Worm (Caenorhabditis elegans) whole organism, L4 larva: ENCODE results near the gene nhx-1.
A peak's percentile ranks its signal among the peaks of the same experiment; 100 is the strongest.

Experiments
- F10B5.3 ChIP-seq: sonication (generic microtip); optimal IDR thresholded peaks from 2 replicates; lab custom pipeline; 2016; ENCODE audit warnings: mild to moderate bottlenecking, missing genetic modification characterization, missing compliant biosample characterization
- R02D3.7 ChIP-seq: fragments of 150-350 bp; sonication (generic microtip); optimal IDR thresholded peaks from 3 replicates; lab custom pipeline; 2014; ENCODE audit warnings: missing biosample characterization, missing genetic modification characterization
- Y105C5A.15 ChIP-seq: fragments of 200-800 bp; sonication (Bioruptor generic); IDR thresholded peaks from 2 replicates; pipeline ENCODE4 v1.3.6; 2022; ENCODE audit warnings: missing genetic modification characterization, missing compliant biosample characterization
- Y5F2A.4 ChIP-seq: fragments of 200-800 bp; sonication (Bioruptor generic); optimal IDR thresholded peaks from 2 replicates; lab custom pipeline; 2018; ENCODE audit warnings: mild to moderate bottlenecking, missing genetic modification characterization, missing compliant biosample characterization
- ZK337.2 ChIP-seq: fragments of 200-800 bp; sonication (Bioruptor generic); IDR thresholded peaks from 2 replicates; pipeline ENCODE4 v1.3.6; 2022; ENCODE audit warnings: missing genetic modification reagents, missing genetic modification characterization, missing compliant biosample characterization
- aha-1 ChIP-seq: fragments of 150-350 bp; peaks from one replicate; lab custom pipeline; 2014; ENCODE audit warnings: missing biosample characterization, missing genetic modification characterization
- ceh-28 ChIP-seq: fragments of 150-350 bp; optimal IDR thresholded peaks from 2 replicates; lab custom pipeline; 2014; ENCODE audit warnings: missing biosample characterization, missing genetic modification reagents, missing genetic modification characterization
- ceh-32 ChIP-seq: sonication (generic microtip); optimal IDR thresholded peaks from 2 replicates; lab custom pipeline; 2016; ENCODE audit warnings: mild to moderate bottlenecking, missing genetic modification characterization, missing compliant biosample characterization; ENCODE audit not compliant: poor library complexity
- cey-2 ChIP-seq: sonication (generic microtip); optimal IDR thresholded peaks from 3 replicates; lab custom pipeline; 2017; ENCODE audit warnings: missing genetic modification characterization, mild to moderate bottlenecking, missing compliant biosample characterization, antibody characterized with exemption, borderline replicate concordance; ENCODE audit not compliant: insufficient read depth
- ctbp-1 ChIP-seq: fragments of 200-800 bp; sonication (Bioruptor generic); IDR thresholded peaks from 2 replicates; pipeline ENCODE4 v1.3.6; 2022; ENCODE audit warnings: missing genetic modification reagents, missing genetic modification characterization, missing compliant biosample characterization
- daf-16 ChIP-seq, 3 experiments: sonication (generic microtip); optimal IDR thresholded peaks; 2 replicates each; lab custom pipeline; 2016 to 2017; ENCODE audit warnings: missing genetic modification characterization in 3 of 3, missing genetic modification reagents in 3 of 3, mild to moderate bottlenecking in 2 of 3, missing compliant biosample characterization in 2 of 3, missing biosample characterization in 1 of 3, moderate library complexity in 1 of 3
- dmd-6 ChIP-seq: fragments of 200-800 bp; sonication (Bioruptor generic); IDR thresholded peaks from 2 replicates; pipeline ENCODE4 v1.3.6; 2022; ENCODE audit warnings: missing genetic modification reagents, missing genetic modification characterization, missing compliant biosample characterization
- dve-1 ChIP-seq: sonication (generic microtip); optimal IDR thresholded peaks from 2 replicates; lab custom pipeline; 2017; ENCODE audit warnings: antibody characterized with exemption, mild to moderate bottlenecking, missing genetic modification characterization, missing compliant biosample characterization; ENCODE audit not compliant: insufficient read depth
- egl-43 ChIP-seq: fragments of 200-800 bp; sonication (Bioruptor generic); IDR thresholded peaks from 2 replicates; pipeline ENCODE4 v1.3.6; 2022; ENCODE audit warnings: missing genetic modification reagents, missing genetic modification characterization, missing compliant biosample characterization
- fkh-10 ChIP-seq: fragments of 150-350 bp; optimal IDR thresholded peaks from 2 replicates; lab custom pipeline; 2014; ENCODE audit warnings: missing biosample characterization, missing genetic modification reagents, missing genetic modification characterization
- fos-1 ChIP-seq: fragments of 150-350 bp; optimal IDR thresholded peaks from 2 replicates; lab custom pipeline; 2014; ENCODE audit warnings: missing biosample characterization, missing genetic modification characterization
- hlh-11 ChIP-seq: fragments of 200-800 bp; sonication (Bioruptor generic); optimal IDR thresholded peaks from 2 replicates; lab custom pipeline; 2018; ENCODE audit warnings: mild to moderate bottlenecking, missing genetic modification characterization, missing compliant biosample characterization
- jun-1 ChIP-seq: fragments of 150-350 bp; optimal IDR thresholded peaks from 2 replicates; lab custom pipeline; 2014; ENCODE audit warnings: missing biosample characterization, missing genetic modification reagents, missing genetic modification characterization
- lin-13 ChIP-seq: fragments of 150-350 bp; optimal IDR thresholded peaks from 2 replicates; lab custom pipeline; 2014; ENCODE audit warnings: missing biosample characterization, missing genetic modification reagents, missing genetic modification characterization
- lin-39 ChIP-seq: fragments of 150-350 bp; optimal IDR thresholded peaks from 2 replicates; lab custom pipeline; 2014; ENCODE audit warnings: missing biosample characterization, missing genetic modification reagents, missing genetic modification characterization
- mdl-1 ChIP-seq, 2 experiments: fragments of 150-350 bp in 1 of 2; sonication (generic microtip) in 1 of 2; optimal IDR thresholded peaks; 2 replicates each; lab custom pipeline; 2014 to 2017; ENCODE audit warnings: missing biosample characterization in 2 of 2, missing genetic modification characterization in 2 of 2
- nhr-11 ChIP-seq: fragments of 150-350 bp; optimal IDR thresholded peaks from 2 replicates; lab custom pipeline; 2014; ENCODE audit warnings: missing biosample characterization, missing genetic modification characterization
- nhr-237 ChIP-seq: sonication (generic microtip); optimal IDR thresholded peaks from 2 replicates; lab custom pipeline; 2017; ENCODE audit warnings: missing biosample characterization, missing genetic modification characterization
- nhr-28 ChIP-seq: fragments of 150-350 bp; optimal IDR thresholded peaks from 2 replicates; lab custom pipeline; 2014; ENCODE audit warnings: missing biosample characterization, missing genetic modification characterization
- nhr-41 ChIP-seq: fragments of 200-800 bp; sonication (Bioruptor generic); IDR thresholded peaks from 2 replicates; pipeline ENCODE4 v1.3.6; 2022; ENCODE audit warnings: missing genetic modification reagents, missing genetic modification characterization, missing compliant biosample characterization
- nhr-6 ChIP-seq: fragments of 150-350 bp; optimal IDR thresholded peaks from 2 replicates; lab custom pipeline; 2014; ENCODE audit warnings: missing biosample characterization, missing genetic modification characterization
- nhr-77 ChIP-seq: fragments of 150-350 bp; optimal IDR thresholded peaks from 2 replicates; lab custom pipeline; 2014; ENCODE audit warnings: missing biosample characterization, missing genetic modification characterization
- php-3 ChIP-seq: fragments of 200-800 bp; sonication (Bioruptor generic); IDR thresholded peaks from 2 replicates; pipeline ENCODE4 v1.3.6; 2022; ENCODE audit warnings: missing genetic modification reagents, missing genetic modification characterization, missing compliant biosample characterization
- pqm-1 ChIP-seq: sonication (generic microtip); optimal IDR thresholded peaks from 2 replicates; lab custom pipeline; 2017; ENCODE audit warnings: missing biosample characterization, missing genetic modification characterization
- set-16 ChIP-seq: fragments of 200-800 bp; sonication (Bioruptor generic); IDR thresholded peaks from 2 replicates; pipeline ENCODE4 v1.3.6; 2022; ENCODE audit warnings: missing genetic modification reagents, missing genetic modification characterization, missing compliant biosample characterization
- snpc-1.2 ChIP-seq: fragments of 200-800 bp; sonication (Bioruptor generic); IDR thresholded peaks from 2 replicates; pipeline ENCODE4 v1.3.6; 2022; ENCODE audit warnings: missing genetic modification reagents, missing genetic modification characterization, missing compliant biosample characterization
- snpc-4 ChIP-seq: fragments of 150-350 bp; optimal IDR thresholded peaks from 2 replicates; lab custom pipeline; 2014; ENCODE audit warnings: missing biosample characterization, missing genetic modification characterization
- tra-1 ChIP-seq: fragments of 200-800 bp; sonication (Bioruptor generic); IDR thresholded peaks from 2 replicates; pipeline ENCODE4 v1.3.6; 2022; ENCODE audit warnings: missing genetic modification reagents, missing genetic modification characterization, missing compliant biosample characterization
- unc-62 ChIP-seq, 3 experiments: fragments of 150-350 bp in 1 of 3; sonication (generic microtip); optimal IDR thresholded peaks in 2 of 3; peaks in 1 of 3; 1 replicate in 1 of 3; 2 replicates in 2 of 3; lab custom pipeline; 2014 to 2017; ENCODE audit warnings: missing biosample characterization in 3 of 3, missing genetic modification characterization in 3 of 3, missing genetic modification reagents in 3 of 3, missing genotype in 1 of 3
- zag-1 ChIP-seq: fragments of 150-350 bp; optimal IDR thresholded peaks from 2 replicates; lab custom pipeline; 2014; ENCODE audit warnings: missing biosample characterization, missing genetic modification characterization
- zfp-3 ChIP-seq: fragments of 200-800 bp; sonication (Bioruptor generic); conservative IDR thresholded peaks from 2 replicates; pipeline ENCODE4 v1.3.6; 2022; ENCODE audit warnings: missing genetic modification reagents, missing genetic modification characterization, missing compliant biosample characterization
- zip-11 ChIP-seq: fragments of 200-800 bp; sonication (Bioruptor generic); IDR thresholded peaks from 2 replicates; pipeline ENCODE4 v1.3.6; 2022; ENCODE audit warnings: missing genetic modification characterization, missing compliant biosample characterization

Gene nhx-1

DNA sequence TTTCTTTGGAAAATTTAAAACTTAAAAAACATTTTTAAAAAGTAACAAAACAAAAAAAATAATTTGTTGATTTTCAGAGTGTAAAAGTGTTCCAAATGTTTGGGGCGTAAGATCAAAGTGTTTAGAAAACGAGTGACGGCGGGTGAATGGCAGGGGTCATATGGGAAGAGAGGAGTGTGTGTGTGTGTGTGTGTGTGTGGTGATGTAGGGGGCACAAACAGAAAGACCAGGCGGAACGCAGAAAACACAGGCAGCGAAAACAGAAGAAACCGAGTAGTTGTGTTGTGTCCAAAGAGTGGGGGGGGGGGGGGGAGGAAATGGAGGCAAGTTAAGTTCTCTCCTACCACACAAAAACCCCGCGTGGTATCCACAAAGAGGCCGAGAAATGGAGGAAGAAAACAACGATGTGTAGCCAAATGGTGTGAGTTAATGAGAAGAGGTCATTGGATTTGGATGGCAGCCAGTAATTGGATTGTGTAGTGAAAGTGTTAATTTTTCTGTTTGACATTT lies 23.3 kb downstream of the nhx-1 start, which contains the start of gene B0395.3 (continued):
- TF ChIP-seq tra-1 (GFP tag; lab: Robert Waterston, UW), result no peak
- TF ChIP-seq snpc-4 (tag; lab: Kevin White, UChicago), result no peak
- TF ChIP-seq ZK337.2 (GFP tag; lab: Robert Waterston, UW), result no peak

DNA sequence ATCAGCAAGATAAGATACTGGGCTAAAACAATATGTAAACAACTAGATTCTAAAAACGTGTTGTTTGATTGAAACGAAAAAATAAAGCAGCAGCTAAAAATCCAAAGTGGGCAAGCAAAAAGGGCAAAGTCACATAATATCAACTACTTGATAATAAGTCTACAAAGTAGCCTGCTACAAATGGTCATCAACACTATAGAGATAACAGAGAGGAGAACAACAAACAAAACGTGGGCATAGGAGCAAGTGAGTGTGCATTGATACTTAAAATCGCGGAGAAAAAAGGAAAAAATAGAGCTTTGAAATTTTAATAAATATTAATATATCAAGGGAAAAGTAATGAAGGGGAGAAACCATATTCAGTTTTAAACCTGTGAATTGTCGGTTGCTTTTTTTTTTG lies 24.9 kb downstream of the nhx-1 start:
- TF ChIP-seq dve-1 (tag; lab: Kevin White, UChicago) (peak; percentile 19), zag-1 (tag; lab: Kevin White, UChicago) (no peak), pqm-1 (peak; percentile 21), hlh-11 (tag; lab: Kevin White, UChicago) (peak; percentile 35), nhr-77 (tag; lab: Kevin White, UChicago) (peak; percentile 22), fkh-10 (GFP tag; lab: Kevin White, UChicago) (no peak), snpc-1.2 (no peak), dmd-6 (0 out of 2 replicates have a peak, but pooled peaks have one; percentile 16), daf-16 (GFP tag; optimal IDR thresholded peaks at IDR 0.05; lab: Kevin White, UChicago) (no peak), daf-16 (tag; optimal IDR thresholded peaks at IDR 0.05; lab: Kevin White, UChicago) (peak; percentile 93), nhr-28 (tag; lab: Kevin White, UChicago) (peak; percentile 95), mdl-1 (tag; optimal IDR thresholded peaks at IDR 0.05; lab: Kevin White, UChicago) (peak in 1 of 2 experiments; percentile 34)
- TF ChIP-seq, all 104 proteins: peak for 8

DNA sequence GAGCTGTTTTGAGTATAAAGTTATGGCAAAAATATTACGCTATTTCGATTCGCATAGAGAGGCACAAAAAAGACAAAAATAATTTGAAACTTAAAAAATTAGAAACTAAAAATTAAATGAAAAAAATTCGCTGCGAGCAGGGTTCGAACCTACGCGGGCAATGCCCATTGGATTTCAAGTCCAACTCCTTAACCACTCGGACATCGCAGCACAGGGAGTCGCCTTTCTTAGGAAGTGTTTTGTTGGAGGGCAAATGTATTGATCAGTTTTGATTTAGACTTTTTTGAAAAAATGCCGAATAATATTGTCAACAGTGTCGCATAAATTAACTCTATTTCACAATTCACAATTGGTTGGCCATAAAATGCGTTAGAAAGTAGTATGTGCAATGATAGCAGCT lies 25.6 kb downstream of the nhx-1 start:
- TF ChIP-seq nhr-237 (tag; lab: Kevin White, UChicago), result no peak
- TF ChIP-seq jun-1, result no peak
- no peak for TF ChIP-seq zfp-3 (GFP tag; lab: Robert Waterston, UW)
- TF ChIP-seq snpc-1.2, result 0 out of 2 replicates have a peak, but pooled peaks have one; percentile 54
- 0 out of 2 replicates have a peak, but pooled peaks have one; percentile 48 for TF ChIP-seq php-3 (GFP tag; lab: Robert Waterston, UW)
- TF ChIP-seq dve-1 (tag; lab: Kevin White, UChicago), result peak; percentile 29
- peak; percentile 44; the same call in 1 of the 2 replicates for TF ChIP-seq nhr-41
- peak; percentile 41; the same call in 1 of the 2 replicates for TF ChIP-seq dmd-6
- TF ChIP-seq egl-43, result no peak
- no peak for TF ChIP-seq nhr-11 (tag; lab: Kevin White, UChicago)
- TF ChIP-seq Y5F2A.4, result no peak
- TF ChIP-seq lin-13 (GFP tag; lab: Kevin White, UChicago), result no peak
- peak; percentile 37; the same call in 1 of the 2 replicates for TF ChIP-seq tra-1 (GFP tag; lab: Robert Waterston, UW)
- TF ChIP-seq daf-16 (GFP tag; optimal IDR thresholded peaks at IDR 0.05; lab: Kevin White, UChicago), result no peak
- TF ChIP-seq daf-16 (tag; optimal IDR thresholded peaks at IDR 0.05; lab: Kevin White, UChicago), result peak; percentile 56

DNA sequence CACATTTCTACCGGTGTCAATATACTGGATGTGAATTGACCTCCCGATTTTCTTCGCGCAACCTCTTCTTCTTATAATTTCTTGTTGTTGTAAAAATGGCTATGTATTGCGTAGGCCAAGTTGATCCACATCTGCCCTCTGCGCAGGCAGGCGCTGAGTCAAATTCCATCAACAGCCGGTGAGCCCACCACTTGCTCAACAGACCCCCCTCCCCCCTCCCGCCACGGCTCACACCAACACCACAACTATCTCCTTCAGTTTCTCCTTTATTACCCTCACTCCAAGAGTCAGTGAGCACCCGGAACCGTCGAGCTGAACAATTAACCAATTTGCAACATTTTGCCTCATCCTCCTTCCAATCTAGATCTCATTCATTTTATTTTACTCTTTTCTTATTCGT lies 27.4 kb downstream of the nhx-1 start:
- TF ChIP-seq R02D3.7 (no peak), nhr-6 (no peak), set-16 (GFP tag; lab: Robert Waterston, UW) (peak; percentile 63), cey-2 (tag; lab: Kevin White, UChicago) (no peak), jun-1 (no peak), unc-62 (GFP tag; optimal IDR thresholded peaks at IDR 0.05 in 1 of 2; lab: Kevin White, UChicago) (peak in 1 of 2 experiments; percentile 48), unc-62 (tag; optimal IDR thresholded peaks at IDR 0.05; lab: Kevin White, UChicago) (no peak)
- TF ChIP-seq, all 104 proteins: peak for 2

DNA sequence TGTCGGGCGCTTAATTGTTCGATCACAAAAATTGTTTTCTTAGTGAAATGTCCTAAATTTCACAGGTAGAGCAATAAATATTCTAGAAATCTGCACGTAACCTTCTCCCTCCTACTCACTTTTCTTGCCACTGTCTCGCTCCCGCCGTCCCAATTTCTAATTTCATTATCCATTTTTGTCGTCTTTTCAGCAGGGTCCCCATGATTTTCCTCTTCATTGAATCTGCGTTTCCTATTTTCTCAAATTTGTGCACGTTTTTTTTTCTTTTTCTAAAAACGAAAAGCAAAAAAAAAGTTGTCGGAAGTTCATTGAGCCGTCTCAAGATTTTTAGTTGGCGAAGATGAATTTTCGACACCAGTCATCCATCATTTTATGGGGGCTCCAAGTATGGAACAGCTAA lies 29.5 kb downstream of the nhx-1 start:
- no peak for TF ChIP-seq fos-1
- TF ChIP-seq Y105C5A.15 (GFP tag; lab: Robert Waterston, UW), result no peak
- TF ChIP-seq ceh-32 (tag; lab: Kevin White, UChicago), result no peak
- peak; percentile 98 for TF ChIP-seq aha-1 (tag; lab: Kevin White, UChicago)
- no peak for TF ChIP-seq ctbp-1 (GFP tag; lab: Robert Waterston, UW)
- TF ChIP-seq zip-11 (GFP tag; lab: Robert Waterston, UW), result no peak
- no peak for TF ChIP-seq nhr-77 (tag; lab: Kevin White, UChicago)
- no peak for TF ChIP-seq daf-16 (GFP tag; optimal IDR thresholded peaks at IDR 0.05; lab: Kevin White, UChicago)
- no peak for TF ChIP-seq daf-16 (tag; optimal IDR thresholded peaks at IDR 0.05; lab: Kevin White, UChicago)
- no peak for TF ChIP-seq lin-39
- TF ChIP-seq lin-13 (GFP tag; lab: Kevin White, UChicago), result no peak
- TF ChIP-seq unc-62 (GFP tag; optimal IDR thresholded peaks at IDR 0.05 in 1 of 2; lab: Kevin White, UChicago), result peak in 1 of 2 experiments; percentile 85
- no peak for TF ChIP-seq unc-62 (tag; optimal IDR thresholded peaks at IDR 0.05; lab: Kevin White, UChicago)
- TF ChIP-seq F10B5.3 (tag; lab: Kevin White, UChicago), result no peak
- TF ChIP-seq ceh-28 (tag; lab: Kevin White, UChicago), result no peak
